Fruit fly (Drosophila melanogaster) whole organism, embryonic: ENCODE results near the gene Pde6.

Source experiments
- CG11504 ChIP-seq: fragments of 200-800 bp; sonication (Bioruptor generic); optimal IDR thresholded peaks from 3 replicates; lab custom pipeline; 2019; ENCODE audit warnings: missing biosample characterization, mild to moderate bottlenecking, missing genetic modification characterization, moderate library complexity
- CG7786 ChIP-seq: fragments of 200-800 bp; sonication (Bioruptor generic); optimal IDR thresholded peaks from 2 replicates; lab custom pipeline; 2016; ENCODE audit warnings: missing biosample characterization, missing genetic modification characterization
- CkIIα-i1 ChIP-seq: fragments of 200-800 bp; sonication (Bioruptor generic); IDR thresholded peaks from 2 replicates; pipeline ENCODE4 v1.3.6; 2022; ENCODE audit warnings: missing biosample characterization, missing genetic modification characterization
- Med ChIP-seq: fragments of 200-800 bp; sonication (Bioruptor generic); peaks from one replicate; lab custom pipeline; 2016; ENCODE audit warnings: missing biosample characterization, missing genetic modification characterization, mild to moderate bottlenecking, inconsistent platforms, moderate library complexity
- Scr ChIP-seq: fragments of 200-800 bp; sonication (Bioruptor generic); IDR thresholded peaks from 2 replicates; pipeline ENCODE4 v1.3.6; 2022; ENCODE audit warnings: missing biosample characterization, missing genetic modification characterization; ENCODE audit not compliant: partially characterized antibody
- TFAM ChIP-seq: fragments of 200-800 bp; sonication (Bioruptor generic); optimal IDR thresholded peaks from 2 replicates; lab custom pipeline; 2017; ENCODE audit warnings: missing biosample characterization, missing genetic modification characterization, inconsistent platforms
- mam ChIP-seq: fragments of 200-800 bp; sonication (Bioruptor generic); optimal IDR thresholded peaks from 3 replicates; lab custom pipeline; 2016; ENCODE audit warnings: missing biosample characterization, missing genetic modification characterization
- pita ChIP-seq: fragments of 200-800 bp; sonication (Bioruptor generic); optimal IDR thresholded peaks from 2 replicates; lab custom pipeline; 2017; ENCODE audit warnings: missing biosample characterization, mild to moderate bottlenecking, missing genetic modification characterization
- psq ChIP-seq: fragments of 200-800 bp; sonication (Bioruptor generic); optimal IDR thresholded peaks from 2 replicates; lab custom pipeline; 2017; ENCODE audit warnings: missing biosample characterization, missing genetic modification characterization
- run ChIP-seq: fragments of 200-800 bp; sonication (Bioruptor generic); optimal IDR thresholded peaks from 3 replicates; lab custom pipeline; 2018; ENCODE audit warnings: missing biosample characterization, mild to moderate bottlenecking, missing genetic modification characterization
- slp2 ChIP-seq: fragments of 200-800 bp; sonication (Bioruptor generic); optimal IDR thresholded peaks from 2 replicates; lab custom pipeline; 2016; ENCODE audit warnings: missing biosample characterization, missing genetic modification characterization
- wek ChIP-seq: fragments of 200-800 bp; sonication (Bioruptor generic); optimal IDR thresholded peaks from 3 replicates; lab custom pipeline; 2018; ENCODE audit warnings: missing biosample characterization, mild to moderate bottlenecking, missing genetic modification characterization, moderate library complexity

DNA sequence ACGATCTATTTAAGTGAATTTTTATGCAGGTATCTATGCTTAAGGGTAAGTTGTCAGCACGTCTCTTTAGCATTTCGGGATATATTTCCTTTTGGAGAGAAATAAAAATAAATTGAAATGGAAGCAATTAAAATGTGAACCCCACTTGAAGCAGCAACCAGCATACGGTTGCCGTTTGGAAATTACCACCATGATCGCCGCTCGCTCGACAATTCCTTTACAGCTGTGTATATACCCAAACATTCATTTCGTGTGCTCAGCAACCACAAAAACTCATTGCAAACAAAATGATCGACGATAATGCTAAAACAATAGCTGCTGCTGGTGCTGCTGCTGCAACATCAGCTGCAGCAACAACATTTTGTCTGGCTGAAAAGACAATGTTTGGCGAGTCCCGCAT lies 91.8 kb downstream of the Pde6 start:
- no peak for TF ChIP-seq CG7786 (GFP tag; lab: Kevin White, UChicago)
- no peak for TF ChIP-seq pita (GFP tag; lab: Kevin White, UChicago)
- TF ChIP-seq slp2 (GFP tag; lab: Kevin White, UChicago): no peak
- no peak for TF ChIP-seq TFAM (GFP tag; lab: Kevin White, UChicago)
- no peak for TF ChIP-seq wek (GFP tag; lab: Kevin White, UChicago)
- peak; percentile 45 for TF ChIP-seq Med (GFP tag; lab: Kevin White, UChicago)
- TF ChIP-seq run: no peak
- no peak for TF ChIP-seq mam (GFP tag; lab: Kevin White, UChicago)
- TF ChIP-seq CkIIα-i1 (GFP tag; lab: Robert Waterston, UW): no peak
- no peak for TF ChIP-seq Scr
- no peak for TF ChIP-seq CG11504
- no peak for TF ChIP-seq psq (GFP tag; lab: Kevin White, UChicago)
